Fruit fly (Drosophila melanogaster): ENCODE measurements around the gene CG42245.

The CG42245 gene

DNA sequence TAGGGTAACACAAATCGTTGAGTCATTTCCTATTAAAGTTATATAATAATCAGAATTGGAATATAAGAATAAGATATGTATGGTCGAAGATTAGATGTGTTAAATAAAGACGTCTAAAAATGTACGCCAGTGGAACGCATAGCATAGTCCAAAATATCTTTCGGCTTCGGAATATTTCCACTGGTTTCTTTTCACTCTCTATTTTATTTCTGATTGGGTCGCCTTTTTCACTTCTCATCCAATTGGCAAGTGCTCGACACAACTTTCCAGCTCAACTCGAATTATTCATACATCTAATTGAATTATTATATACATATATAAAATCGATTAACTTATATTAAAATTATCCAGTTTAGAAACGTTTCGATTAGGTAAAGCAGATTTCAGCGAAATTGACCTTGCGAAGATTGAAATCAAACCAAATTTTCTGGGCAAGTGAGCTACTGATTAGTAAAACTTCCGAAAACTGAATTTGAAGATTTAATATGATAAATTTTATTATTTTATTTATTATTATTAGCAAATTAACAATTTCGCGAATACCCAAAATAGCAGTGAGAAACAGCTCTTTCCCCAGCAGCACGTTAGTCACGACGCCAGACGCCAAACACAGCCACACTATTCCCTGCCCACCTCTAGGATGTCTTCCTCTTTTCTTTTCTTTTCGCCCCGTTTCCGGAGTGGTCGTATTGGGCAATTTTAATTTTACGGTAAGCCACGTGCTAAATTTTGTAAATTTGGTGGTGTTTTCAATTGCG lies 44.5 kb upstream of the CG42245 start, which contains the start of gene RpL8 (continued):
- peak; percentile 44 for TF ChIP-seq bab2 (GFP tag; optimal IDR thresholded peaks at IDR 0.05)
- TF ChIP-seq CG4424 (GFP tag; optimal IDR thresholded peaks at IDR 0.05) = peak; percentile 63
- TF ChIP-seq tx (GFP tag; optimal IDR thresholded peaks at IDR 0.05) = peak; percentile 49
- peak; percentile 77 for TF ChIP-seq pho (GFP tag; optimal IDR thresholded peaks at IDR 0.05)
- TF ChIP-seq Chrac-16 (GFP tag; optimal IDR thresholded peaks at IDR 0.05) = peak; percentile 66
- no peak for TF ChIP-seq fru (optimal IDR thresholded peaks at IDR 0.05)
- TF ChIP-seq CG6765 (GFP tag; optimal IDR thresholded peaks at IDR 0.05) = peak; percentile 94
- TF ChIP-seq CG10979 (tag; optimal IDR thresholded peaks at IDR 0.05) = peak; percentile 56
- peak; percentile 45; the same call in 2 of the 3 replicates for TF ChIP-seq croc (GFP tag; conservative IDR thresholded peaks at IDR 0.05)
- peak; percentile 74 for TF ChIP-seq Atf3 (GFP tag; optimal IDR thresholded peaks at IDR 0.05)
- peak; percentile 53 for TF ChIP-seq CG8281 (tag; optimal IDR thresholded peaks at IDR 0.05)
- peak; percentile 58 for TF ChIP-seq Adf1 (GFP tag; IDR thresholded peaks at IDR 0.05)
- peak in 1 of 3 experiments; percentile 73 for TF ChIP-seq Stat92E (GFP tag; optimal IDR thresholded peaks at IDR 0.05)
- TF ChIP-seq usp (GFP tag; optimal IDR thresholded peaks at IDR 0.05) = no peak
- peak; percentile 61 for TF ChIP-seq slou (GFP tag; optimal IDR thresholded peaks at IDR 0.05)
- TF ChIP-seq CG13123 (GFP tag; optimal IDR thresholded peaks at IDR 0.05) = peak; percentile 33
- TF ChIP-seq sr (GFP tag; IDR thresholded peaks at IDR 0.05) = peak; percentile 90
- TF ChIP-seq Hand (GFP tag; optimal IDR thresholded peaks at IDR 0.05) = peak; percentile 70
- peak; percentile 75 for TF ChIP-seq gsb-n (tag; optimal IDR thresholded peaks at IDR 0.05)
- TF ChIP-seq Usf (GFP tag; optimal IDR thresholded peaks at IDR 0.05) = peak; percentile 53
- TF ChIP-seq dati (GFP tag; IDR thresholded peaks at IDR 0.05) = peak; percentile 70; the same call in 1 of the 2 replicates
- TF ChIP-seq HLH3B (GFP tag; IDR thresholded peaks at IDR 0.05) = peak; percentile 73
- no peak for TF ChIP-seq CG1832 (GFP tag; optimal IDR thresholded peaks at IDR 0.05)
- peak; percentile 75 for TF ChIP-seq CG5180 (GFP tag; optimal IDR thresholded peaks at IDR 0.05)
- peak; percentile 56; the same call in 1 of the 2 replicates for TF ChIP-seq MBD-R2 (GFP tag; IDR thresholded peaks at IDR 0.05)

DNA sequence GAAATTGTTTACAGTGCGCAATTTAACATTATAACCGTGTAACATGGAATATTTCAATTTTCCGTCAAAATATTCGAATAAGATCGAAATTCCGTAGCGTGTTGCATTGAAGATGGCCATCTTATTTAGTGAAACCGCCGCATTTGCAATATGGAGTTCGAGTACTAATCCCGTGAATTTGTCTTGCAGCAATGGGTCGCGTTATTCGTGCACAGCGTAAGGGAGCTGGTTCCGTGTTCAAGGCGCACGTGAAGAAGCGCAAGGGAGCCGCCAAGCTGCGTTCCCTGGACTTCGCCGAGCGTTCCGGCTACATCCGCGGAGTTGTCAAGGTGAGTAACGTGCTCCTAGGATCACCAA lies 44.0 kb upstream of the CG42245 start:
- peak; percentile 48 for TF ChIP-seq sens (GFP tag)
- TF ChIP-seq phol (tag; optimal IDR thresholded peaks at IDR 0.05) = peak; percentile 28
- TF ChIP-seq CG12659 (GFP tag; optimal IDR thresholded peaks at IDR 0.05) = peak; percentile 54
- TF ChIP-seq BEAF-32 (GFP tag; optimal IDR thresholded peaks at IDR 0.05) = no peak
- TF ChIP-seq YL-1 (GFP tag; optimal IDR thresholded peaks at IDR 0.05) = peak; percentile 45
- peak; percentile 38 for TF ChIP-seq dm (GFP tag; optimal IDR thresholded peaks at IDR 0.05)
- TF ChIP-seq MESR4 (GFP tag; optimal IDR thresholded peaks at IDR 0.05) = peak; percentile 80
- no peak for TF ChIP-seq kni (GFP tag; optimal IDR thresholded peaks at IDR 0.05)

dm6 chr3L:2588306-2588705 lies 43.2 kb upstream of the CG42245 start:
- peak; percentile 6 for TF ChIP-seq CG8089 (GFP tag; optimal IDR thresholded peaks at IDR 0.05)
- TF ChIP-seq CG13624 (GFP tag; optimal IDR thresholded peaks at IDR 0.05) = peak; percentile 7
- no peak for TF ChIP-seq CG12769 (tag; optimal IDR thresholded peaks at IDR 0.05)
- peak; percentile 3 for TF ChIP-seq pnt (GFP tag; optimal IDR thresholded peaks at IDR 0.05)
- TF ChIP-seq zf30C (GFP tag; optimal IDR thresholded peaks at IDR 0.05) = no peak
- TF ChIP-seq Nf-YC (tag; optimal IDR thresholded peaks at IDR 0.05) = no peak
- peak; percentile 28; the same call in 1 of the 2 replicates for TF ChIP-seq NFAT (GFP tag; IDR thresholded peaks at IDR 0.05)
- peak; percentile 19 for TF ChIP-seq ems (GFP tag; optimal IDR thresholded peaks at IDR 0.05)
- 0 out of 3 replicates have a peak, but pooled peaks have one; percentile 43 for TF ChIP-seq CG6791 (GFP tag; IDR thresholded peaks at IDR 0.05; ENCODE audit: partially characterized antibody)
- peak; percentile 38; the same call in 1 of the 2 replicates for TF ChIP-seq nerfin-2 (GFP tag; IDR thresholded peaks at IDR 0.05; ENCODE audit: partially characterized antibody)
- TF ChIP-seq dpn (GFP tag; optimal IDR thresholded peaks at IDR 0.05) = no peak
- TF ChIP-seq CG8924 (tag; optimal IDR thresholded peaks at IDR 0.05) = no peak
- TF ChIP-seq Med (GFP tag) = peak; percentile 38
- TF ChIP-seq CG1603 (tag; optimal IDR thresholded peaks at IDR 0.05) = no peak
- peak; percentile 78 for TF ChIP-seq sens (GFP tag)
